Worm (Caenorhabditis elegans) whole organism, L3 larva: ENCODE measurements around the gene ZC116.5.

ENCODE experiments used
- R02D3.7 ChIP-seq: fragments of 150-350 bp; optimal IDR thresholded peaks from 2 replicates; lab custom pipeline; 2014; ENCODE audit warnings: missing biosample characterization, missing genetic modification characterization
- aly-2 ChIP-seq: fragments of 150-350 bp; optimal IDR thresholded peaks from 2 replicates; lab custom pipeline; 2014; ENCODE audit warnings: missing biosample characterization, missing genetic modification characterization
- ama-1 ChIP-seq: fragments of 150-350 bp; optimal IDR thresholded peaks from 2 replicates; lab custom pipeline; 2018
- ceh-16 ChIP-seq: sonication (generic microtip); optimal IDR thresholded peaks from 2 replicates; lab custom pipeline; 2017; ENCODE audit warnings: missing biosample characterization, missing genetic modification characterization
- ceh-28 ChIP-seq: fragments of 150-350 bp; optimal IDR thresholded peaks from 2 replicates; lab custom pipeline; 2014; ENCODE audit warnings: missing biosample characterization, missing genetic modification reagents, missing genetic modification characterization
- ceh-82 ChIP-seq: fragments of 150-350 bp; optimal IDR thresholded peaks from 2 replicates; lab custom pipeline; 2014; ENCODE audit warnings: missing biosample characterization, missing genetic modification characterization
- daf-12 ChIP-seq: fragments of 150-350 bp; optimal IDR thresholded peaks from 2 replicates; lab custom pipeline; 2014; ENCODE audit warnings: missing biosample characterization, missing genetic modification reagents, missing genetic modification characterization
- egl-27 ChIP-seq: sonication (generic microtip); optimal IDR thresholded peaks from 4 replicates; lab custom pipeline; 2017; ENCODE audit warnings: missing biosample characterization, missing genetic modification reagents, missing genetic modification characterization
- egl-5 ChIP-seq: fragments of 150-350 bp; optimal IDR thresholded peaks from 2 replicates; lab custom pipeline; 2017; ENCODE audit warnings: missing biosample characterization, missing genetic modification reagents, missing genetic modification characterization, inconsistent platforms
- elt-1 ChIP-seq: fragments of 150-350 bp; optimal IDR thresholded peaks from 2 replicates; lab custom pipeline; 2014; ENCODE audit warnings: missing biosample characterization, missing genetic modification characterization
- eor-1 ChIP-seq, 2 experiments: fragments of 150-350 bp; optimal IDR thresholded peaks; 2 replicates each; lab custom pipeline; 2014 to 2018; ENCODE audit warnings: missing biosample characterization in 2 of 2, missing genetic modification characterization in 2 of 2
- fkh-10 ChIP-seq: sonication (generic microtip); optimal IDR thresholded peaks from 2 replicates; lab custom pipeline; 2017; ENCODE audit warnings: missing biosample characterization, missing genetic modification reagents, missing genetic modification characterization
- fkh-2 ChIP-seq: fragments of 150-350 bp; optimal IDR thresholded peaks from 2 replicates; lab custom pipeline; 2014; ENCODE audit warnings: missing biosample characterization, missing genetic modification reagents, missing genetic modification characterization
- fos-1 ChIP-seq: fragments of 150-350 bp; optimal IDR thresholded peaks from 2 replicates; lab custom pipeline; 2014; ENCODE audit warnings: missing biosample characterization, missing genetic modification characterization
- hmg-11 ChIP-seq: sonication (generic microtip); optimal IDR thresholded peaks from 2 replicates; lab custom pipeline; 2016; ENCODE audit warnings: missing genetic modification characterization, missing compliant biosample characterization
- jun-1 ChIP-seq: fragments of 150-350 bp; optimal IDR thresholded peaks from 2 replicates; lab custom pipeline; 2014; ENCODE audit warnings: missing biosample characterization, missing genetic modification reagents, missing genetic modification characterization
- lin-15B ChIP-seq: fragments of 150-350 bp; optimal IDR thresholded peaks from 2 replicates; lab custom pipeline; 2014; ENCODE audit warnings: missing biosample characterization, missing genetic modification characterization
- lin-39 ChIP-seq: fragments of 150-350 bp; optimal IDR thresholded peaks from 2 replicates; lab custom pipeline; 2018; ENCODE audit warnings: missing biosample characterization, missing genetic modification reagents, missing genetic modification characterization
- lsy-12 ChIP-seq: sonication (generic microtip); optimal IDR thresholded peaks from 2 replicates; lab custom pipeline; 2016; ENCODE audit warnings: mild to moderate bottlenecking, missing genetic modification characterization, missing compliant biosample characterization
- mdl-1 ChIP-seq: fragments of 150-350 bp; optimal IDR thresholded peaks from 2 replicates; lab custom pipeline; 2014; ENCODE audit warnings: missing biosample characterization, missing genetic modification characterization
- mml-1 ChIP-seq: fragments of 150-350 bp; sonication (generic microtip); optimal IDR thresholded peaks from 3 replicates; lab custom pipeline; 2014; ENCODE audit warnings: missing biosample characterization, missing genetic modification characterization
- nhr-11 ChIP-seq: fragments of 150-350 bp; optimal IDR thresholded peaks from 2 replicates; lab custom pipeline; 2014; ENCODE audit warnings: missing biosample characterization, missing genetic modification characterization
- nhr-12 ChIP-seq: fragments of 150-350 bp; optimal IDR thresholded peaks from 2 replicates; lab custom pipeline; 2014; ENCODE audit warnings: missing biosample characterization, missing genetic modification characterization
- nhr-23 ChIP-seq: fragments of 150-350 bp; optimal IDR thresholded peaks from 2 replicates; lab custom pipeline; 2014; ENCODE audit warnings: missing biosample characterization, missing genetic modification reagents, missing genetic modification characterization
- nhr-237 ChIP-seq: fragments of 150-350 bp; optimal IDR thresholded peaks from 2 replicates; lab custom pipeline; 2014; ENCODE audit warnings: missing biosample characterization, missing genetic modification characterization
- nhr-25 ChIP-seq: sonication (generic microtip); optimal IDR thresholded peaks from 2 replicates; lab custom pipeline; 2017; ENCODE audit warnings: missing biosample characterization, missing genetic modification characterization
- nhr-43 ChIP-seq: sonication (generic microtip); optimal IDR thresholded peaks from 2 replicates; lab custom pipeline; 2016; ENCODE audit warnings: mild to moderate bottlenecking, missing genetic modification characterization, missing compliant biosample characterization; ENCODE audit not compliant: poor library complexity, severe bottlenecking
- nhr-67 ChIP-seq: fragments of 150-350 bp; optimal IDR thresholded peaks from 2 replicates; lab custom pipeline; 2014; ENCODE audit warnings: missing biosample characterization, missing genetic modification characterization
- nhr-77 ChIP-seq: fragments of 150-350 bp; optimal IDR thresholded peaks from 2 replicates; lab custom pipeline; 2014; ENCODE audit warnings: missing biosample characterization, missing genetic modification characterization
- pha-4 ChIP-seq: fragments of 150-350 bp; optimal IDR thresholded peaks from 2 replicates; lab custom pipeline; 2014; ENCODE audit warnings: missing biosample characterization, missing genetic modification reagents, missing genetic modification characterization
- pqm-1 ChIP-seq: fragments of 150-350 bp; optimal IDR thresholded peaks from 2 replicates; lab custom pipeline; 2017; ENCODE audit warnings: missing biosample characterization, missing genetic modification characterization, inconsistent platforms
- sea-2 ChIP-seq: fragments of 150-350 bp; sonication (generic microtip); optimal IDR thresholded peaks from 4 replicates; lab custom pipeline; 2014; ENCODE audit warnings: missing biosample characterization, missing genetic modification reagents, missing genetic modification characterization
- skn-1 ChIP-seq: fragments of 150-350 bp; optimal IDR thresholded peaks from 2 replicates; lab custom pipeline; 2014; ENCODE audit warnings: missing biosample characterization, missing genetic modification characterization
- tbx-2 ChIP-seq: sonication (generic microtip); optimal IDR thresholded peaks from 2 replicates; lab custom pipeline; 2016; ENCODE audit warnings: mild to moderate bottlenecking, missing genetic modification characterization, missing compliant biosample characterization
- unc-39 ChIP-seq: sonication (generic microtip); optimal IDR thresholded peaks from 4 replicates; lab custom pipeline; 2017; ENCODE audit warnings: missing biosample characterization, missing genetic modification characterization
- unc-62 ChIP-seq: fragments of 150-350 bp; sonication (generic microtip); optimal IDR thresholded peaks from 4 replicates; lab custom pipeline; 2014; ENCODE audit warnings: missing biosample characterization, missing genetic modification reagents, missing genetic modification characterization
- ztf-11 ChIP-seq: fragments of 150-350 bp; optimal IDR thresholded peaks from 2 replicates; lab custom pipeline; 2014; ENCODE audit warnings: missing biosample characterization, missing genetic modification characterization

The ZC116.5 gene

DNA sequence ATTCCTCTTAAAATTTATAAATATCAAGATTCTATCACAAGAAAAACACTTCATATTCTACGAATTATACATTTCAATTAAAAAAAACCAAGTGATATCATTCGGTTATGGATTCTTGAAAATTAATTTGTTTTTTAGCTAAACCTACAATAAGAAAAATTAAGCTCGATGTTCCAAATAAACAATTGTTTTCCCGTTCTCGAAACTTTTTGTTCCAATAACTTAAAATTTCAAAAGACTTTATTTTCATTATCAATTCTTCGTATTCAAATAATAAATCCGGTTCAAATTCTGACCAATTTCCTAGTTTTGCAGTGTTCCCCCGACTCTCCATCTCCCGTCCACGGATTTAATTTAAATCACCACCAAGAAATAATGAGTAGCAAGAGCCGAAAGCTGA, 29.5 kb downstream of the ZC116.5 start, which contains the start of gene E02A10.3:
Gene E02A10.3, plus strand, starts transcription at position 301 of the 400 bp plus-strand sequence.
- TF ChIP-seq eor-1 (tag; optimal IDR thresholded peaks at IDR 0.05; lab: Kevin White, UChicago) = no peak
- TF ChIP-seq R02D3.7 (tag; lab: Kevin White, UChicago) = no peak
- no peak for TF ChIP-seq lin-15B (tag; lab: Kevin White, UChicago)
- TF ChIP-seq skn-1 (tag; lab: Kevin White, UChicago) = no peak
- no peak for TF ChIP-seq nhr-237 (tag; lab: Kevin White, UChicago)
- no peak for TF ChIP-seq egl-27 (tag; lab: Kevin White, UChicago)
- no peak for TF ChIP-seq nhr-11 (tag; lab: Kevin White, UChicago)
- no peak for TF ChIP-seq unc-62 (GFP tag; lab: Kevin White, UChicago)
- no peak for TF ChIP-seq elt-1
- TF ChIP-seq hmg-11 (tag; lab: Kevin White, UChicago) = no peak
- no peak for TF ChIP-seq fos-1 (tag; lab: Kevin White, UChicago)
- no peak for TF ChIP-seq ceh-28
- no peak for TF ChIP-seq nhr-25
- no peak for TF ChIP-seq fkh-2 (tag; lab: Kevin White, UChicago)
- no peak for TF ChIP-seq mml-1 (tag; lab: Kevin White, UChicago)
- TF ChIP-seq tbx-2 = no peak
- TF ChIP-seq jun-1 = no peak

DNA sequence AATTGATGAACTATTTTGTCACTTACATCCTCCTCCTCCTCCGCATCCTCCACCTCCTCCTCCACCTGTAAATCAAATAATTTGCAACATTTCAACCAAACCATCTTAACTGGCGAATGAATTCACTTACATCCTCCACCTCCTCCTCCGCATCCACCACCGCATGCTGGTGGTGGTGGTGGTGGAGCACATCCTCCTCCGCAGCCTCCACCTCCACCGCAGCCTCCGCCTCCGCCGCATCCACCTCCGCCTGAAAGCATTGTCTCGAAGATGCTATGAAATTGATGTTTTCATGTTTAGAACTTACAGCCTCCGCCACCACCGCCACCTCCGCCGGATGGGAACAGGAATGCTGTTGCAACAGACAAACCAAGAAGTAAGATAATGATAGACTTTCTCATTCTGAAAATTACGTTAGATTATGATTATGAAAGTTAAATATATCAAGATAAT, 32.2 kb downstream of the ZC116.5 start, which contains the start of gene grl-23:
Gene grl-23, minus strand, starts transcription at position 403 of the 453 bp plus-strand sequence.
- TF ChIP-seq pha-4 (tag; lab: Kevin White, UChicago) (no peak), ama-1 (lab: Kevin White, UChicago) (no peak), unc-62 (GFP tag; lab: Kevin White, UChicago) (no peak), lin-39 (no peak), eor-1 (tag; optimal IDR thresholded peaks at IDR 0.05; lab: Kevin White, UChicago) (no peak), mdl-1 (no peak), ceh-16 (tag; lab: Kevin White, UChicago) (no peak), nhr-43 (tag; lab: Kevin White, UChicago) (no peak), fos-1 (tag; lab: Kevin White, UChicago) (no peak), elt-1 (no peak), daf-12 (no peak), lin-15B (tag; lab: Kevin White, UChicago) (no peak)

- TF ChIP-seq lsy-12 (tag; lab: Kevin White, UChicago) (no peak), aly-2 (tag; lab: Kevin White, UChicago) (no peak), lin-15B (tag; lab: Kevin White, UChicago) (no peak), nhr-12 (tag; lab: Kevin White, UChicago) (no peak), ceh-82 (tag; lab: Kevin White, UChicago) (no peak), sea-2 (GFP tag; lab: Kevin White, UChicago) (no peak), R02D3.7 (tag; lab: Kevin White, UChicago) (no peak), mdl-1 (no peak), pqm-1 (tag; lab: Kevin White, UChicago) (no peak), lin-39 (no peak), hmg-11 (tag; lab: Kevin White, UChicago) (no peak), nhr-43 (tag; lab: Kevin White, UChicago) (no peak), egl-5 (tag; lab: Kevin White, UChicago) (no peak)
- TF ChIP-seq, all 47 proteins: peak for 0
These were observed 32.9 kb downstream of the ZC116.5 start for ce11 chrV:12575846-12576245.

ce11 chrV:12570271-12570670, 38.5 kb downstream of the ZC116.5 start:
- no peak for TF ChIP-seq nhr-25
- TF ChIP-seq egl-27 (tag; lab: Kevin White, UChicago) = no peak
- no peak for TF ChIP-seq nhr-12 (tag; lab: Kevin White, UChicago)
- TF ChIP-seq sea-2 (GFP tag; lab: Kevin White, UChicago) = no peak
- no peak for TF ChIP-seq eor-1 (tag; optimal IDR thresholded peaks at IDR 0.05; lab: Kevin White, UChicago)
- no peak for TF ChIP-seq R02D3.7 (tag; lab: Kevin White, UChicago)
- TF ChIP-seq lsy-12 (tag; lab: Kevin White, UChicago) = no peak
- no peak for TF ChIP-seq daf-12
- no peak for TF ChIP-seq fkh-10
- TF ChIP-seq nhr-23 (tag; lab: Kevin White, UChicago) = no peak
- TF ChIP-seq unc-39 (tag; lab: Kevin White, UChicago) = no peak
- no peak for TF ChIP-seq nhr-67 (tag; lab: Kevin White, UChicago)
- no peak for TF ChIP-seq nhr-11 (tag; lab: Kevin White, UChicago)
- TF ChIP-seq ceh-16 (tag; lab: Kevin White, UChicago) = no peak
- TF ChIP-seq ztf-11 (tag; lab: Kevin White, UChicago) = no peak
- TF ChIP-seq aly-2 (tag; lab: Kevin White, UChicago) = no peak
- TF ChIP-seq pha-4 (tag; lab: Kevin White, UChicago) = no peak
- no peak for TF ChIP-seq ceh-28
- TF ChIP-seq nhr-77 (tag; lab: Kevin White, UChicago) = no peak
